Worm (Caenorhabditis elegans): ENCODE data around the gene lgc-36.

ce11 chrV:11211323-11211722 lies 47.5 kb downstream of the lgc-36 start:
- TF ChIP-seq ces-1 (GFP tag; optimal IDR thresholded peaks at IDR 0.05) (no peak), tbx-2 (tag; optimal IDR thresholded peaks at IDR 0.05) (no peak), fkh-10 (GFP tag; optimal IDR thresholded peaks at IDR 0.05) (peak; percentile 9), unc-62 (GFP tag; optimal IDR thresholded peaks at IDR 0.05) (no peak), nhr-28 (tag; optimal IDR thresholded peaks at IDR 0.05) (no peak), skn-1 (tag; optimal IDR thresholded peaks at IDR 0.05) (no peak), snpc-4 (tag; optimal IDR thresholded peaks at IDR 0.05) (no peak), ceh-63 (GFP tag; optimal IDR thresholded peaks at IDR 0.05) (no peak), snu-23 (GFP tag; optimal IDR thresholded peaks at IDR 0.05) (no peak), lin-39 (tag; optimal IDR thresholded peaks at IDR 0.05) (no peak), blmp-1 (tag; optimal IDR thresholded peaks at IDR 0.05) (no peak)

All from whole organism, L1 larva.